Fruit fly (Drosophila melanogaster) whole organism, prepupa: Measurements from ENCODE around the gene Nufip.

Source experiments
- Blimp-1 ChIP-seq: fragments of 200-800 bp; sonication (Bioruptor generic); optimal IDR thresholded peaks from 3 replicates; lab custom pipeline; 2017; ENCODE audit warnings: missing biosample characterization, missing genetic modification characterization, mild to moderate bottlenecking, moderate library complexity, missing genetic modification reagents
- CG10631 ChIP-seq: fragments of 200-800 bp; sonication (Bioruptor generic); optimal IDR thresholded peaks from 2 replicates; lab custom pipeline; 2016; ENCODE audit warnings: missing biosample characterization, missing genetic modification characterization
- CG10669 ChIP-seq: fragments of 200-800 bp; sonication (Bioruptor generic); optimal IDR thresholded peaks from 3 replicates; lab custom pipeline; 2018; ENCODE audit warnings: missing biosample characterization, mild to moderate bottlenecking, missing genetic modification characterization, moderate library complexity
- CG11294 ChIP-seq: fragments of 200-800 bp; sonication (Bioruptor generic); IDR thresholded peaks from 2 replicates; pipeline ENCODE4 v1.3.6; 2022; ENCODE audit warnings: missing biosample characterization, missing genetic modification characterization
- CG11762 ChIP-seq: fragments of 200-800 bp; sonication (Bioruptor generic); optimal IDR thresholded peaks from 3 replicates; lab custom pipeline; 2016; ENCODE audit warnings: missing biosample characterization, missing genetic modification characterization; ENCODE audit not compliant: insufficient read depth
- CG11902 ChIP-seq: fragments of 200-800 bp; sonication (Bioruptor generic); optimal IDR thresholded peaks from 3 replicates; lab custom pipeline; 2016; ENCODE audit warnings: missing biosample characterization, missing genetic modification characterization
- CG15336 ChIP-seq: fragments of 200-800 bp; sonication (Bioruptor generic); IDR thresholded peaks from 2 replicates; pipeline ENCODE4 v1.3.6; 2022; ENCODE audit warnings: missing biosample characterization, missing genetic modification characterization
- CG1621 ChIP-seq: fragments of 200-800 bp; sonication (Bioruptor generic); optimal IDR thresholded peaks from 3 replicates; lab custom pipeline; 2018; ENCODE audit warnings: missing biosample characterization, mild to moderate bottlenecking, missing genetic modification characterization
- CG16779 ChIP-seq: fragments of 200-800 bp; sonication (Bioruptor generic); optimal IDR thresholded peaks from 3 replicates; lab custom pipeline; 2017; ENCODE audit warnings: missing biosample characterization, mild to moderate bottlenecking, missing genetic modification characterization
- CG3032 ChIP-seq: fragments of 200-800 bp; optimal IDR thresholded peaks from 2 replicates; lab custom pipeline; 2019; ENCODE audit warnings: missing biosample characterization, mild to moderate bottlenecking, missing genetic modification characterization, moderate library complexity
- CG31627 ChIP-seq: fragments of 200-800 bp; sonication (Bioruptor generic); optimal IDR thresholded peaks from 3 replicates; lab custom pipeline; 2016; ENCODE audit warnings: missing biosample characterization, missing genetic modification characterization
- CG34406 ChIP-seq: fragments of 200-800 bp; sonication (Bioruptor generic); optimal IDR thresholded peaks from 3 replicates; lab custom pipeline; 2016; ENCODE audit warnings: missing biosample characterization, missing genetic modification characterization
- CG3919 ChIP-seq: fragments of 200-800 bp; sonication (Bioruptor generic); optimal IDR thresholded peaks from 3 replicates; lab custom pipeline; 2016; ENCODE audit warnings: missing biosample characterization, missing genetic modification characterization
- CG6163 ChIP-seq: fragments of 200-800 bp; sonication (Bioruptor generic); IDR thresholded peaks from 3 replicates; pipeline ENCODE4 v1.3.6; 2022; ENCODE audit warnings: missing biosample characterization, missing genetic modification characterization
- CG6792 ChIP-seq: fragments of 200-800 bp; sonication (Bioruptor generic); optimal IDR thresholded peaks from 3 replicates; lab custom pipeline; 2016; ENCODE audit warnings: missing biosample characterization, missing genetic modification characterization
- CG6808 ChIP-seq: fragments of 200-800 bp; sonication (Bioruptor generic); optimal IDR thresholded peaks from 3 replicates; lab custom pipeline; 2017; ENCODE audit warnings: missing biosample characterization, missing genetic modification characterization, mild to moderate bottlenecking, moderate library complexity, missing genetic modification reagents
- CG8119 ChIP-seq: fragments of 200-800 bp; sonication (Bioruptor generic); IDR thresholded peaks from 3 replicates; pipeline ENCODE4 v1.3.6; 2022; ENCODE audit warnings: missing biosample characterization, missing genetic modification characterization
- CG8319 ChIP-seq: fragments of 200-800 bp; sonication (Bioruptor generic); optimal IDR thresholded peaks from 3 replicates; lab custom pipeline; 2016; ENCODE audit warnings: missing biosample characterization, missing genetic modification characterization
- CG8632 ChIP-seq: fragments of 200-800 bp; sonication (Bioruptor generic); optimal IDR thresholded peaks from 3 replicates; lab custom pipeline; 2016; ENCODE audit warnings: missing biosample characterization, missing genetic modification characterization
- CG9139 ChIP-seq: fragments of 200-800 bp; sonication (Bioruptor generic); optimal IDR thresholded peaks from 3 replicates; lab custom pipeline; 2017; ENCODE audit warnings: missing biosample characterization, mild to moderate bottlenecking, missing genetic modification characterization
- Eip78C ChIP-seq: fragments of 200-800 bp; sonication (Bioruptor generic); peaks from one replicate; lab custom pipeline; 2016; ENCODE audit warnings: missing biosample characterization, missing genetic modification characterization
- Eip93F ChIP-seq: fragments of 200-800 bp; sonication (Bioruptor generic); optimal IDR thresholded peaks from 2 replicates; lab custom pipeline; 2016; ENCODE audit warnings: missing biosample characterization, mild to moderate bottlenecking, missing genetic modification characterization
- Gug ChIP-seq: fragments of 200-800 bp; sonication (Bioruptor generic); IDR thresholded peaks from 2 replicates; pipeline ENCODE4 v1.3.6; 2022; ENCODE audit warnings: missing biosample characterization, missing genetic modification characterization
- Hr38 ChIP-seq: sonication (Bioruptor generic); optimal IDR thresholded peaks from 2 replicates; lab custom pipeline; 2016; ENCODE audit warnings: missing biosample characterization, missing genetic modification characterization
- Hr39 ChIP-seq: fragments of 200-800 bp; sonication (Bioruptor generic); optimal IDR thresholded peaks from 2 replicates; lab custom pipeline; 2016; ENCODE audit warnings: missing biosample characterization, missing genetic modification characterization
- Hr4 ChIP-seq: fragments of 200-800 bp; sonication (Bioruptor generic); optimal IDR thresholded peaks from 3 replicates; lab custom pipeline; 2016; ENCODE audit warnings: missing biosample characterization, missing genetic modification characterization
- OdsH ChIP-seq: fragments of 200-800 bp; sonication (Bioruptor generic); optimal IDR thresholded peaks from 3 replicates; lab custom pipeline; 2016; ENCODE audit warnings: missing biosample characterization, missing genetic modification characterization
- Sox15 ChIP-seq: fragments of 200-800 bp; sonication (Bioruptor generic); optimal IDR thresholded peaks from 3 replicates; lab custom pipeline; 2016; ENCODE audit warnings: missing biosample characterization, missing genetic modification characterization
- achi ChIP-seq: fragments of 200-800 bp; sonication (Bioruptor generic); optimal IDR thresholded peaks from 3 replicates; lab custom pipeline; 2016; ENCODE audit warnings: missing biosample characterization, missing genetic modification characterization
- dac ChIP-seq: fragments of 200-800 bp; sonication (Bioruptor generic); optimal IDR thresholded peaks from 2 replicates; lab custom pipeline; 2017; ENCODE audit warnings: missing biosample characterization, mild to moderate bottlenecking, missing genetic modification characterization
- eg ChIP-seq: fragments of 200-800 bp; sonication (Bioruptor generic); IDR thresholded peaks from 3 replicates; pipeline ENCODE4 v1.3.6; 2022; ENCODE audit warnings: missing biosample characterization, missing genetic modification characterization
- esn ChIP-seq: fragments of 200-800 bp; sonication (Bioruptor generic); optimal IDR thresholded peaks from 2 replicates; lab custom pipeline; 2016; ENCODE audit warnings: missing biosample characterization, mild to moderate bottlenecking, missing genetic modification characterization, moderate library complexity
- fd59A ChIP-seq: fragments of 200-800 bp; sonication (Bioruptor generic); optimal IDR thresholded peaks from 2 replicates; lab custom pipeline; 2017; ENCODE audit warnings: missing biosample characterization, mild to moderate bottlenecking, missing genetic modification characterization, missing genetic modification reagents
- fd85E ChIP-seq: fragments of 200-800 bp; sonication (Bioruptor generic); optimal IDR thresholded peaks from 3 replicates; lab custom pipeline; 2016; ENCODE audit warnings: missing biosample characterization, missing genetic modification characterization
- fkh ChIP-seq: fragments of 200-800 bp; sonication (Bioruptor generic); optimal IDR thresholded peaks from 3 replicates; lab custom pipeline; 2017; ENCODE audit warnings: missing biosample characterization, mild to moderate bottlenecking, missing genetic modification characterization, moderate library complexity
- lz ChIP-seq: fragments of 200-800 bp; sonication (Bioruptor generic); optimal IDR thresholded peaks from 3 replicates; lab custom pipeline; 2016; ENCODE audit warnings: missing biosample characterization, missing genetic modification characterization
- net ChIP-seq: fragments of 200-800 bp; sonication (Bioruptor generic); optimal IDR thresholded peaks from 3 replicates; lab custom pipeline; 2016; ENCODE audit warnings: missing biosample characterization, missing genetic modification characterization
- pdm3 ChIP-seq: fragments of 200-800 bp; sonication (Bioruptor generic); optimal IDR thresholded peaks from 3 replicates; lab custom pipeline; 2016; ENCODE audit warnings: missing biosample characterization, missing genetic modification characterization
- salr ChIP-seq, 2 experiments: fragments of 200-800 bp; sonication (Bioruptor generic); optimal IDR thresholded peaks; 3 replicates each; lab custom pipeline; 2016 to 2018; ENCODE audit warnings: missing biosample characterization in 2 of 2, missing genetic modification characterization in 2 of 2, mild to moderate bottlenecking in 1 of 2
- ss ChIP-seq, 2 experiments: fragments of 200-800 bp; sonication (Bioruptor generic); optimal IDR thresholded peaks; 2 replicates in 1 of 2; 3 replicates in 1 of 2; lab custom pipeline; 2017 to 2018; ENCODE audit warnings: mild to moderate bottlenecking in 2 of 2, missing biosample characterization in 2 of 2, missing genetic modification characterization in 2 of 2, moderate library complexity in 1 of 2
- svp ChIP-seq: fragments of 200-800 bp; sonication (Bioruptor generic); peaks from one replicate; lab custom pipeline; 2016; ENCODE audit warnings: missing biosample characterization, missing genetic modification characterization
- topi ChIP-seq: fragments of 200-800 bp; sonication (Bioruptor generic); optimal IDR thresholded peaks from 3 replicates; lab custom pipeline; 2016; ENCODE audit warnings: missing biosample characterization, missing genetic modification characterization
- vri ChIP-seq: fragments of 200-800 bp; sonication (Bioruptor generic); optimal IDR thresholded peaks from 3 replicates; lab custom pipeline; 2016; ENCODE audit warnings: missing biosample characterization, mild to moderate bottlenecking, missing genetic modification characterization

The Nufip gene

dm6 chr3L:18783544-18783943, 35.4 kb upstream of the Nufip start (continued):
- TF ChIP-seq CG31627 (GFP tag; lab: Kevin White, UChicago) (no peak), Gug (GFP tag; lab: Robert Waterston, UW) (peak; percentile 55; the same call in 1 of the 2 replicates), pdm3 (GFP tag; lab: Kevin White, UChicago) (no peak), Hr39 (GFP tag; lab: Kevin White, UChicago) (no peak), CG3032 (tag; lab: Kevin White, UChicago) (peak; percentile 17), CG6163 (GFP tag; lab: Robert Waterston, UW) (peak; percentile 74), svp (GFP tag; lab: Kevin White, UChicago) (no peak), CG11294 (GFP tag; lab: Robert Waterston, UW) (peak; percentile 50; the same call in 1 of the 2 replicates), CG16779 (tag; lab: Kevin White, UChicago) (peak; percentile 70), salr (GFP tag; optimal IDR thresholded peaks at IDR 0.05; lab: Kevin White, UChicago) (peak in 1 of 2 experiments; percentile 18), CG9139 (GFP tag; lab: Kevin White, UChicago) (peak; percentile 55), Eip93F (GFP tag; lab: Kevin White, UChicago) (no peak), CG1621 (tag; lab: Kevin White, UChicago) (peak; percentile 14), dac (GFP tag; lab: Kevin White, UChicago) (no peak), Hr38 (GFP tag; lab: Kevin White, UChicago) (no peak), CG10669 (GFP tag; lab: Kevin White, UChicago) (peak; percentile 27), fd59A (GFP tag; lab: Kevin White, UChicago) (peak; percentile 23), CG6792 (GFP tag; lab: Kevin White, UChicago) (no peak), ss (GFP tag; optimal IDR thresholded peaks at IDR 0.05; lab: Kevin White, UChicago) (peak; percentile 36 to 56), Blimp-1 (no peak), CG10631 (GFP tag; lab: Kevin White, UChicago) (no peak), fkh (GFP tag; lab: Kevin White, UChicago) (no peak), eg (GFP tag; lab: Robert Waterston, UW) (peak; percentile 94), fd85E (no peak), lz (GFP tag; lab: Kevin White, UChicago) (no peak), CG3919 (GFP tag; lab: Kevin White, UChicago) (peak; percentile 4), Eip78C (GFP tag; lab: Kevin White, UChicago) (peak; percentile 41), Hr4 (no peak), esn (GFP tag; lab: Kevin White, UChicago) (no peak), vri (GFP tag; lab: Kevin White, UChicago) (no peak), net (peak; percentile 63)

DNA sequence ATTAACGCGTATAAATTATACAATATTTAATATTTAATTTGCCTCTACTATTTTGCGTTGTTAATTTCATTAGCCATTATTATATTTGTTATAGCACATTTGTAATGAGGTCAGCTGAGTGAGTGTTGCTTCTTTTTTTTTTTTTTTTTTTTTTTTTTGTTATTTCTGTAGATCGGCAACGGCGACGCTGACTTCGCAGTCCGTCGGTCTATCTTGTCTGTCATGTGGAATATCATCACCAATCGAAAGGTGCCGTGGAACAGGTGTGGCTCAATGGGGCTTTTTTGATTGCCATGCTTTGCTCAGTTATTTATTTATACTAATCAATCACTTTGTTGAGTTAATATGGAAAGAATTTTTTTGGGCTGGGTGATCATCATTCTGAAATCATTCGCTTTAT, 34.5 kb upstream of the Nufip start:
- TF ChIP-seq salr (GFP tag; optimal IDR thresholded peaks at IDR 0.05; lab: Kevin White, UChicago), result no peak
- no peak for TF ChIP-seq CG11294 (GFP tag; lab: Robert Waterston, UW)
- TF ChIP-seq, all 60 proteins: peak for 0

DNA sequence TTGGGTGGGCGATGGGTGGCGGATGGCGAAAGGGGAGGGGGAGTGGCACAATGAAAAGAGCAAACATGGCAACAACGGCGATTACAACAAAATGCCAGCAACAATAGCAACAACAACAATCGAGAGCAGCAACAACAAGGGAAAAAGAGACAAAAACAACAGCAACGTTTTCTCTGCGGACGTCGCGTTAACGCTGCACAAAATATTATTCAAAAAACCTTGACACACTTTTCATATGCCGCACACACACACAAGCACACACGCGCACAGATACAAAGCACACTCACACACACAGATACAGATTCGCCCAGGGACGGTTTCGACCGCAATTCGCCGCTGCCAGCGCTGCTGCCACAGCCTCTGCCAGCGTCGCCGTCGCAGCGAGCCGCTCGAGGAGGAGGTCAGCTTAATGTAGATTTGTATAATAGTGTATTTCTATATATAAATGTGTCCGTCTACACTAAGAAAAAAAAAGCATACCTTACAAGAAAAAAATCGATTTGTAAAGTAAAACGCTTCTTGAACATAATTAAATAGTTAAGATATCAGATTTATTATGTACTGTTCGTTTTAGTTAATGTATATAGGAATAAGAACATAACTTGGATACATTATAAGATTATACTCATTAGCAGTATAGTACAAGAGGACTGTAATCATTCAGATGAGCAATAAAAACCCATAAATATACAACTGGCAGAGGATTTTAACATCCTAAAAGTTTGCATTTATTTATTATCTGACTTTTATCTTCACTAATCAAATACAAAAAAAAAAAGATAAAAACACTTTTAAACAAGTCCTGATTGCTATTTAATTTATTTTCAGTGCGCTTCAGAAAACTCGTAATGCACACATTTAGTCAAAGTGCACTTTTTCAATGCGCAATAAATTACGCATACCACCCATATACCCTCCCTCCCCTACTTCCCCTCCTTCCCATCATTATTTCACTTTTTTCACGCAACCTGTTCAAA, 33.8 kb upstream of the Nufip start:
- TF ChIP-seq CG11762 (peak; percentile 17), CG8319 (GFP tag; lab: Kevin White, UChicago) (peak; percentile 25), salr (GFP tag; optimal IDR thresholded peaks at IDR 0.05; lab: Kevin White, UChicago) (peak in 1 of 2 experiments; percentile 17), CG11902 (GFP tag; lab: Kevin White, UChicago) (peak; percentile 18), svp (GFP tag; lab: Kevin White, UChicago) (peak; percentile 2), CG10631 (GFP tag; lab: Kevin White, UChicago) (peak; percentile 11), CG8119 (GFP tag; lab: Robert Waterston, UW) (peak; percentile 27; the same call in 1 of the 3 replicates), net (peak; percentile 59), Eip78C (GFP tag; lab: Kevin White, UChicago) (peak; percentile 90), Hr4 (peak; percentile 24), pdm3 (GFP tag; lab: Kevin White, UChicago) (peak; percentile 62), CG34406 (GFP tag; lab: Kevin White, UChicago) (peak; percentile 48), topi (no peak), CG6808 (GFP tag; lab: Kevin White, UChicago) (no peak), eg (GFP tag; lab: Robert Waterston, UW) (peak; percentile 44; the same call in 1 of the 3 replicates), CG15336 (GFP tag; lab: Robert Waterston, UW) (peak; percentile 31; the same call in 1 of the 2 replicates), CG8632 (peak; percentile 52), fkh (GFP tag; lab: Kevin White, UChicago) (peak; percentile 71), CG3919 (GFP tag; lab: Kevin White, UChicago) (peak; percentile 36), fd85E (no peak), achi (peak; percentile 20), OdsH (peak; percentile 66), CG31627 (GFP tag; lab: Kevin White, UChicago) (no peak), Sox15 (peak; percentile 39), CG6792 (GFP tag; lab: Kevin White, UChicago) (peak; percentile 45), CG11294 (GFP tag; lab: Robert Waterston, UW) (peak; percentile 71; the same call in 1 of the 2 replicates)
